Fruit fly (Drosophila melanogaster): Measurements from ENCODE around the gene Pi4KIIIalpha.

DNA sequence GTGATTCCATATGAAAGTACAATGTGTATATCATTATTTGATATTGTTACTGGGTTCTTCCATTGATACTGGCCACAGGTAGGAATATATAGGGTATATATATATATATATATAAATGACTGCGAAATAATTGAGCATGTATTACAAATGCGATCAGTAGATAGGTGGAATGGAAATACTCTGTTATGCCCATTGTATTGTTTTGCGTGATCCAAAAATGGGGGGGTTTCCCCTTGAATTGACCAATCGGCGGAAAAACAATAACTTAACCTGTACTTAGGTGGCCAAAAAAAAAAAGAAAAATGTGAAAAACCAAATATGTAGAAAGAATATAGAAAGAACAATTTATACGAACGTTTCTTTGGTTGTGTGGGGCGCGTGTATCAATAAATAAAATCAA lies 13.3 kb downstream of the Pi4KIIIalpha start:
- TF ChIP-seq OdsH (GFP tag; optimal IDR thresholded peaks at IDR 0.05) (no peak), CG9705 (GFP tag; optimal IDR thresholded peaks at IDR 0.05) (no peak), Hnf4 (GFP tag; optimal IDR thresholded peaks at IDR 0.05) (no peak), usp (GFP tag; optimal IDR thresholded peaks at IDR 0.05) (no peak), h (GFP tag; optimal IDR thresholded peaks at IDR 0.05) (no peak)

Measured in whole organism, wandering third instar larva.